Fruit fly (Drosophila melanogaster): ENCODE data around the gene CG32459.

DNA sequence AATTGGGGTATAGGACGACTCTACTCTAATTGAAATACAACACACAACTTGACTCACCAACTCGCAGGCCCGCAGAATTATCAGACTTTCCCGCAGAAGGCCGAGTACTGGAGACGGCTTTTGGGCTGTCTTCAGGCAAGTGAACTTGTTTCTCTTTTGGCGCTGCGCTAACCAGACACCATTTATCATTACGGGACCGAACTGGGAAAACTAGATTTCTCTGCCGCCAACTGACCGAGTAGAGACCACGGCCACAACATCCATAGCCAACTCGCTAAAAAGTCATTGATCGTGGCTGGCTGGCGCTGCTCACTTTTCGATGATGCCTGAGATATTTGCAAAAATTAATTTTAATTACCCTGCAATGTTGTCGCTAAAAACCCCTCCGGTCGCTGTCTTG lies 6.9 kb downstream of the CG32459 start:
- TF ChIP-seq psq (optimal IDR thresholded peaks at IDR 0.05) (no peak), Dll (optimal IDR thresholded peaks at IDR 0.05) (no peak), usp (GFP tag; optimal IDR thresholded peaks at IDR 0.05) (no peak), pan (optimal IDR thresholded peaks at IDR 0.05) (no peak), EcR (GFP tag; optimal IDR thresholded peaks at IDR 0.05) (no peak), CG8478 (optimal IDR thresholded peaks at IDR 0.05) (no peak)
